In the genomic region with DNA sequence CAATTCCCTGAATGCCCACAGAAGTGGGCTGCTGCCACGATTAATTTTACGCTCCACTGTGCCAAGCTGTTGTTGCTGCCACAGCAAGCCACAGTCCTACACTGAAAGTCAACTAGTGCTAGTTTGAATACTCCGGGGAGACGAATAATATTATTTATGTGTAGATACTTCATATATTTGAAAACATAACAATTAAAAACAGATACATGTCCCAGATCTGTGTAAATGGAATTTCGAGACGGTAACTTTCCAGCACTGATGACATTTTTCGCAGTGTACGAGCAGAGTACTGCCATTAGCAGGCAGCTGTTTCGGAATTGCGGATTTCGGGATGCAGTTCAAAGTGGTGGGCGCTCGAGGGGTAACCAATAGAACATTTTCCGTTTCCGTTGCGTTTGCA, we compare ENCODE assay signal across 1 fruit fly cellular context.
TF ChIP-seq lines count a peak whose summit lies in the region.

No protein-coding gene starts in this region.

TF ChIP-seq in whole organism, embryonic, 481 proteins besides CTCF, POLR2A, EP300 and RAD21 (continued from another document):
- no peak for TF ChIP-seq Asciz (GFP tag; optimal IDR thresholded peaks at IDR 0.05; lab: Kevin White, UChicago)
- no peak for TF ChIP-seq Abd-B (GFP tag; optimal IDR thresholded peaks at IDR 0.05; lab: Kevin White, UChicago)
- no peak for TF ChIP-seq CG8290 (GFP tag; optimal IDR thresholded peaks at IDR 0.05; lab: Kevin White, UChicago)
- peak in 1 of 2 experiments; percentile 34 for TF ChIP-seq CG8290 (tag; optimal IDR thresholded peaks at IDR 0.05; lab: Kevin White, UChicago)
- TF ChIP-seq B-H1 (GFP tag; IDR thresholded peaks at IDR 0.05; lab: Robert Waterston, UW) = no peak; the same call in 2 of the 3 replicates
- TF ChIP-seq bsh (GFP tag; optimal IDR thresholded peaks at IDR 0.05; lab: Kevin White, UChicago) = peak in 1 of 2 experiments; percentile 57
- no peak for TF ChIP-seq hth (optimal IDR thresholded peaks at IDR 0.05; lab: Kevin White, UChicago)
- TF ChIP-seq disco-r (GFP tag; optimal IDR thresholded peaks at IDR 0.05; lab: Kevin White, UChicago) = no peak
- TF ChIP-seq CG11696 (GFP tag; IDR thresholded peaks at IDR 0.05; lab: Robert Waterston, UW) = no peak
- peak; percentile 53; the same call in 1 of the 2 replicates for TF ChIP-seq ranshi (GFP tag; IDR thresholded peaks at IDR 0.05; lab: Robert Waterston, UW)
- TF ChIP-seq Oli (tag; optimal IDR thresholded peaks at IDR 0.05; lab: Kevin White, UChicago) = peak; percentile 50
- peak; percentile 30 for TF ChIP-seq dmrt99B (tag; optimal IDR thresholded peaks at IDR 0.05; lab: Kevin White, UChicago)
- TF ChIP-seq esg (GFP tag; conservative IDR thresholded peaks at IDR 0.05; lab: Robert Waterston, UW) = 0 out of 2 replicates have a peak, but pooled peaks have one; percentile 13
- no peak for TF ChIP-seq prd (optimal IDR thresholded peaks at IDR 0.05; lab: Kevin White, UChicago)
- peak; percentile 72; the same call in 2 of the 3 replicates for TF ChIP-seq prd (GFP tag; IDR thresholded peaks at IDR 0.05; lab: Robert Waterston, UW)
- 0 out of 2 replicates have a peak, but pooled peaks have one; percentile 35 for TF ChIP-seq ara (GFP tag; IDR thresholded peaks at IDR 0.05; lab: Robert Waterston, UW)
- TF ChIP-seq stwl (tag; optimal IDR thresholded peaks at IDR 0.05; lab: Kevin White, UChicago) = no peak
- TF ChIP-seq sens (GFP tag; lab: Kevin White, UChicago) = peak; percentile 87
- TF ChIP-seq CG17802 (tag; optimal IDR thresholded peaks at IDR 0.05; lab: Kevin White, UChicago) = no peak
- no peak for TF ChIP-seq fu2 (GFP tag; optimal IDR thresholded peaks at IDR 0.05; lab: Kevin White, UChicago)
- TF ChIP-seq ab (GFP tag; optimal IDR thresholded peaks at IDR 0.05; lab: Kevin White, UChicago) = no peak
- TF ChIP-seq vvl (GFP tag; IDR thresholded peaks at IDR 0.05; lab: Robert Waterston, UW) = 0 out of 2 replicates have a peak, but pooled peaks have one; percentile 32
- TF ChIP-seq eyg (GFP tag; optimal IDR thresholded peaks at IDR 0.05; lab: Kevin White, UChicago) = no peak
- no peak for TF ChIP-seq pnt (GFP tag; optimal IDR thresholded peaks at IDR 0.05; lab: Kevin White, UChicago)
- peak; percentile 61; the same call in 1 of the 3 replicates for TF ChIP-seq ci (GFP tag; IDR thresholded peaks at IDR 0.05; lab: Robert Waterston, UW)
- no peak for TF ChIP-seq Camta (GFP tag; optimal IDR thresholded peaks at IDR 0.05; lab: Kevin White, UChicago)
- peak; percentile 65 for TF ChIP-seq CG17328 (GFP tag; IDR thresholded peaks at IDR 0.05; lab: Robert Waterston, UW)
- peak; percentile 24; the same call in 1 of the 2 replicates for TF ChIP-seq CG8765 (GFP tag; IDR thresholded peaks at IDR 0.05; lab: Robert Waterston, UW)
- no peak for TF ChIP-seq Ravus (GFP tag; IDR thresholded peaks at IDR 0.05; lab: Robert Waterston, UW)
- TF ChIP-seq luna (GFP tag; optimal IDR thresholded peaks at IDR 0.05; lab: Kevin White, UChicago) = no peak
- no peak for TF ChIP-seq sc (optimal IDR thresholded peaks at IDR 0.05; lab: Kevin White, UChicago)
- TF ChIP-seq sc (GFP tag; optimal IDR thresholded peaks at IDR 0.05; lab: Kevin White, UChicago) = peak; percentile 2
- TF ChIP-seq CG17361 (GFP tag; IDR thresholded peaks at IDR 0.05; lab: Robert Waterston, UW) = 0 out of 3 replicates have a peak, but pooled peaks have one; percentile 21
- TF ChIP-seq Hsf (GFP tag; optimal IDR thresholded peaks at IDR 0.05; lab: Kevin White, UChicago) = peak; percentile 17
- peak in 1 of 2 experiments; percentile 40 for TF ChIP-seq eve (GFP tag; optimal IDR thresholded peaks at IDR 0.05; lab: Kevin White, UChicago)
- no peak for TF ChIP-seq ken (GFP tag; IDR thresholded peaks at IDR 0.05; lab: Robert Waterston, UW)
- no peak for TF ChIP-seq btn (GFP tag; optimal IDR thresholded peaks at IDR 0.05; lab: Kevin White, UChicago)
- peak; percentile 13; the same call in 1 of the 2 replicates for TF ChIP-seq stc (GFP tag; IDR thresholded peaks at IDR 0.05; lab: Robert Waterston, UW)
- TF ChIP-seq CG13624 (GFP tag; optimal IDR thresholded peaks at IDR 0.05; lab: Kevin White, UChicago) = no peak
- no peak for TF ChIP-seq Meics (GFP tag; optimal IDR thresholded peaks at IDR 0.05; lab: Kevin White, UChicago)
- no peak for TF ChIP-seq da (GFP tag; optimal IDR thresholded peaks at IDR 0.05; lab: Kevin White, UChicago)
- peak; percentile 41 for TF ChIP-seq ind (GFP tag; optimal IDR thresholded peaks at IDR 0.05; lab: Kevin White, UChicago)
- TF ChIP-seq CG6765 (GFP tag; optimal IDR thresholded peaks at IDR 0.05; lab: Kevin White, UChicago) = no peak
- 0 out of 3 replicates have a peak, but pooled peaks have one; percentile 27 for TF ChIP-seq CG3726 (GFP tag; IDR thresholded peaks at IDR 0.05; lab: Robert Waterston, UW)
- TF ChIP-seq CG31441 (GFP tag; IDR thresholded peaks at IDR 0.05; lab: Robert Waterston, UW) = 0 out of 2 replicates have a peak, but pooled peaks have one; percentile 21
- TF ChIP-seq CG13775 (GFP tag; optimal IDR thresholded peaks at IDR 0.05; lab: Kevin White, UChicago) = peak; percentile 3
- TF ChIP-seq CG4360 (GFP tag; IDR thresholded peaks at IDR 0.05; lab: Robert Waterston, UW) = no peak
- peak; percentile 0 for TF ChIP-seq HLH54F (GFP tag; optimal IDR thresholded peaks at IDR 0.05; lab: Kevin White, UChicago)
- peak; percentile 40 for TF ChIP-seq Blimp-1 (GFP tag; optimal IDR thresholded peaks at IDR 0.05; lab: Kevin White, UChicago)
- TF ChIP-seq nmo (GFP tag; optimal IDR thresholded peaks at IDR 0.05; lab: Kevin White, UChicago) = peak; percentile 39
- peak; percentile 30 for TF ChIP-seq CG9727 (GFP tag; optimal IDR thresholded peaks at IDR 0.05; lab: Kevin White, UChicago)
- peak; percentile 21 for TF ChIP-seq CG4424 (GFP tag; optimal IDR thresholded peaks at IDR 0.05; lab: Kevin White, UChicago)
- no peak for TF ChIP-seq Sry-β (GFP tag; optimal IDR thresholded peaks at IDR 0.05; lab: Kevin White, UChicago)
- TF ChIP-seq CG8388 (GFP tag; optimal IDR thresholded peaks at IDR 0.05; lab: Kevin White, UChicago) = peak; percentile 22
- TF ChIP-seq zf30C (GFP tag; optimal IDR thresholded peaks at IDR 0.05; lab: Kevin White, UChicago) = no peak
- TF ChIP-seq chn (GFP tag; optimal IDR thresholded peaks at IDR 0.05; lab: Kevin White, UChicago) = peak; percentile 12
- TF ChIP-seq CoRest (tag; optimal IDR thresholded peaks at IDR 0.05; lab: Kevin White, UChicago) = peak; percentile 1
- no peak for TF ChIP-seq Lim3 (GFP tag; IDR thresholded peaks at IDR 0.05; lab: Robert Waterston, UW)
- TF ChIP-seq CG32532 (GFP tag; IDR thresholded peaks at IDR 0.05; lab: Robert Waterston, UW) = no peak
- TF ChIP-seq MTF-1 (GFP tag; optimal IDR thresholded peaks at IDR 0.05; lab: Kevin White, UChicago; ENCODE audit: borderline replicate concordance) = no peak
- TF ChIP-seq slbo (GFP tag; IDR thresholded peaks at IDR 0.05; lab: Robert Waterston, UW) = peak; percentile 49
- TF ChIP-seq Ssrp (tag; optimal IDR thresholded peaks at IDR 0.05; lab: Kevin White, UChicago) = peak; percentile 45
- no peak for TF ChIP-seq CG11456 (GFP tag; IDR thresholded peaks at IDR 0.05; lab: Robert Waterston, UW)
- TF ChIP-seq CG6689 (GFP tag; IDR thresholded peaks at IDR 0.05; lab: Robert Waterston, UW) = peak; percentile 18; the same call in 1 of the 2 replicates
- TF ChIP-seq CG13424 (tag; optimal IDR thresholded peaks at IDR 0.05; lab: Kevin White, UChicago) = peak; percentile 21
- TF ChIP-seq CG32772 (GFP tag; IDR thresholded peaks at IDR 0.05; lab: Robert Waterston, UW) = no peak
- TF ChIP-seq CG16815 (GFP tag; optimal IDR thresholded peaks at IDR 0.05; lab: Kevin White, UChicago) = peak; percentile 31
- TF ChIP-seq CG11093 (GFP tag; IDR thresholded peaks at IDR 0.05; lab: Robert Waterston, UW) = no peak
- TF ChIP-seq Ptx1 (GFP tag; IDR thresholded peaks at IDR 0.05; lab: Robert Waterston, UW) = peak; percentile 34; the same call in 1 of the 2 replicates
- TF ChIP-seq HHEX (GFP tag; optimal IDR thresholded peaks at IDR 0.05; lab: Kevin White, UChicago) = peak; percentile 13
- TF ChIP-seq CG10431 (GFP tag; optimal IDR thresholded peaks at IDR 0.05; lab: Kevin White, UChicago) = no peak
- TF ChIP-seq dimm (GFP tag; IDR thresholded peaks at IDR 0.05; lab: Robert Waterston, UW) = no peak
- TF ChIP-seq HLH3B (GFP tag; IDR thresholded peaks at IDR 0.05; lab: Robert Waterston, UW) = 0 out of 2 replicates have a peak, but pooled peaks have one; percentile 17
- peak; percentile 8 for TF ChIP-seq CG30431 (GFP tag; optimal IDR thresholded peaks at IDR 0.05; lab: Kevin White, UChicago)
- no peak for TF ChIP-seq gsb-n (tag; optimal IDR thresholded peaks at IDR 0.05; lab: Kevin White, UChicago)
- no peak for TF ChIP-seq CG12659 (GFP tag; optimal IDR thresholded peaks at IDR 0.05; lab: Kevin White, UChicago)
